Fruit fly (Drosophila melanogaster): ENCODE results near the gene hdly.

dm6 chr3R:20962965-20963364, 48.9 kb downstream of the hdly start:
- no peak for TF ChIP-seq CG8478 (optimal IDR thresholded peaks at IDR 0.05)
- no peak for TF ChIP-seq pan (optimal IDR thresholded peaks at IDR 0.05)
- TF ChIP-seq usp (GFP tag; optimal IDR thresholded peaks at IDR 0.05), result no peak
- no peak for TF ChIP-seq Dll (optimal IDR thresholded peaks at IDR 0.05)
- TF ChIP-seq psq (optimal IDR thresholded peaks at IDR 0.05), result no peak
- no peak for TF ChIP-seq EcR (GFP tag; optimal IDR thresholded peaks at IDR 0.05)
